Fruit fly (Drosophila melanogaster) whole organism, embryonic: ENCODE measurements around the gene CG12945.

Experiments used
- Abd-B ChIP-seq: fragments of 200-800 bp; sonication (Bioruptor generic); optimal IDR thresholded peaks from 2 replicates; lab custom pipeline; 2018; ENCODE audit warnings: missing biosample characterization, mild to moderate bottlenecking, missing genetic modification characterization, moderate library complexity
- Ada2b ChIP-seq: fragments of 200-800 bp; sonication (Bioruptor generic); IDR thresholded peaks from 2 replicates; pipeline ENCODE4 v1.3.6; 2022; ENCODE audit warnings: missing biosample characterization, missing genetic modification characterization
- Bteb2 ChIP-seq: fragments of 200-800 bp; sonication (Bioruptor generic); optimal IDR thresholded peaks from 2 replicates; lab custom pipeline; 2016; ENCODE audit warnings: missing biosample characterization, missing genetic modification characterization
- CG10543 ChIP-seq: fragments of 200-800 bp; sonication (Bioruptor generic); optimal IDR thresholded peaks from 3 replicates; lab custom pipeline; 2017; ENCODE audit warnings: missing biosample characterization, mild to moderate bottlenecking, missing genetic modification characterization, moderate library complexity
- CG10959 ChIP-seq: fragments of 200-800 bp; sonication (Bioruptor generic); IDR thresholded peaks from 2 replicates; pipeline ENCODE4 v1.3.6; 2022; ENCODE audit warnings: missing biosample characterization, missing genetic modification characterization
- CG11456 ChIP-seq: fragments of 200-800 bp; sonication (Bioruptor generic); IDR thresholded peaks from 3 replicates; pipeline ENCODE4 v1.3.6; 2022; ENCODE audit warnings: missing biosample characterization, missing genetic modification characterization
- CG11696 ChIP-seq: fragments of 200-800 bp; sonication (Bioruptor generic); IDR thresholded peaks from 2 replicates; pipeline ENCODE4 v1.3.6; 2022; ENCODE audit warnings: missing biosample characterization, missing genetic modification characterization
- CG13296 ChIP-seq: fragments of 200-800 bp; sonication (Bioruptor generic); optimal IDR thresholded peaks from 3 replicates; lab custom pipeline; 2018; ENCODE audit warnings: missing biosample characterization, mild to moderate bottlenecking, missing genetic modification characterization
- CG1529 ChIP-seq: fragments of 200-800 bp; sonication (Bioruptor generic); optimal IDR thresholded peaks from 3 replicates; lab custom pipeline; 2018; ENCODE audit warnings: missing biosample characterization, missing genetic modification characterization
- CG34376 ChIP-seq: fragments of 200-800 bp; sonication (Bioruptor generic); optimal IDR thresholded peaks from 2 replicates; lab custom pipeline; 2018; ENCODE audit warnings: missing biosample characterization, mild to moderate bottlenecking, missing genetic modification characterization
- CG3838 ChIP-seq: fragments of 200-800 bp; sonication (Bioruptor generic); optimal IDR thresholded peaks from 3 replicates; lab custom pipeline; 2016; ENCODE audit warnings: missing biosample characterization, missing genetic modification characterization
- CG3995 ChIP-seq: fragments of 200-800 bp; sonication (Bioruptor generic); optimal IDR thresholded peaks from 3 replicates; lab custom pipeline; 2016; ENCODE audit warnings: missing biosample characterization, missing genetic modification characterization
- CG4404 ChIP-seq: fragments of 200-800 bp; sonication (Bioruptor generic); IDR thresholded peaks from 2 replicates; pipeline ENCODE4 v1.3.6; 2022; ENCODE audit warnings: missing biosample characterization, missing genetic modification characterization
- CG4730 ChIP-seq: fragments of 200-800 bp; sonication (Bioruptor generic); IDR thresholded peaks from 2 replicates; pipeline ENCODE4 v1.3.6; 2022; ENCODE audit warnings: missing biosample characterization, missing genetic modification characterization
- CG5953 ChIP-seq: fragments of 200-800 bp; sonication (Bioruptor generic); IDR thresholded peaks from 2 replicates; pipeline ENCODE4 v1.3.6; 2022; ENCODE audit warnings: missing biosample characterization, missing genetic modification characterization
- CG6254 ChIP-seq: fragments of 200-800 bp; sonication (Bioruptor generic); optimal IDR thresholded peaks from 3 replicates; lab custom pipeline; 2017; ENCODE audit warnings: mild to moderate bottlenecking, missing biosample characterization, missing genetic modification reagents, missing genetic modification characterization
- CG7928 ChIP-seq: fragments of 200-800 bp; sonication (Bioruptor generic); optimal IDR thresholded peaks from 2 replicates; lab custom pipeline; 2017; ENCODE audit warnings: missing biosample characterization, mild to moderate bottlenecking, missing genetic modification characterization
- CG8281 ChIP-seq: fragments of 200-800 bp; sonication (Bioruptor generic); optimal IDR thresholded peaks from 2 replicates; lab custom pipeline; 2018; ENCODE audit warnings: missing biosample characterization, mild to moderate bottlenecking, missing genetic modification characterization, moderate library complexity
- CG8765 ChIP-seq: fragments of 200-800 bp; sonication (Bioruptor generic); IDR thresholded peaks from 2 replicates; pipeline ENCODE4 v1.3.6; 2022; ENCODE audit warnings: missing biosample characterization, missing genetic modification characterization
- CG9609 ChIP-seq: fragments of 200-800 bp; sonication (Bioruptor generic); optimal IDR thresholded peaks from 3 replicates; lab custom pipeline; 2016; ENCODE audit warnings: missing biosample characterization, missing genetic modification characterization
- CG9817 ChIP-seq: fragments of 200-800 bp; sonication (Bioruptor generic); optimal IDR thresholded peaks from 2 replicates; lab custom pipeline; 2018; ENCODE audit warnings: missing biosample characterization, mild to moderate bottlenecking, missing genetic modification characterization, moderate library complexity
- CoRest ChIP-seq: fragments of 200-800 bp; sonication (Bioruptor generic); optimal IDR thresholded peaks from 3 replicates; lab custom pipeline; 2018; ENCODE audit warnings: missing biosample characterization, mild to moderate bottlenecking, missing genetic modification characterization, moderate library complexity
- D19B ChIP-seq: fragments of 200-800 bp; sonication (Bioruptor generic); optimal IDR thresholded peaks from 2 replicates; lab custom pipeline; 2017; ENCODE audit warnings: missing biosample characterization, mild to moderate bottlenecking, missing genetic modification characterization
- Dbx ChIP-seq: fragments of 200-800 bp; sonication (Bioruptor generic); IDR thresholded peaks from 3 replicates; pipeline ENCODE4 v1.3.6; 2022; ENCODE audit warnings: missing biosample characterization, missing genetic modification characterization
- Dip3 ChIP-seq: fragments of 200-800 bp; sonication (Bioruptor generic); optimal IDR thresholded peaks from 3 replicates; lab custom pipeline; 2016; ENCODE audit warnings: missing biosample characterization, missing genetic modification characterization
- Dref ChIP-seq: fragments of 200-800 bp; sonication (Bioruptor generic); IDR thresholded peaks from 2 replicates; pipeline ENCODE4 v1.3.6; 2022; ENCODE audit warnings: missing biosample characterization, missing genetic modification characterization
- Ets97D ChIP-seq: fragments of 200-800 bp; sonication (Bioruptor generic); optimal IDR thresholded peaks from 3 replicates; lab custom pipeline; 2016; ENCODE audit warnings: missing biosample characterization, missing genetic modification characterization
- Gsc ChIP-seq: fragments of 200-800 bp; sonication (Bioruptor generic); IDR thresholded peaks from 2 replicates; pipeline ENCODE4 v1.3.6; 2022; ENCODE audit warnings: missing biosample characterization, missing genetic modification characterization
- HLHmδ ChIP-seq: fragments of 200-800 bp; sonication (Bioruptor generic); optimal IDR thresholded peaks from 2 replicates; lab custom pipeline; 2018; ENCODE audit warnings: missing biosample characterization, mild to moderate bottlenecking, missing genetic modification characterization, moderate library complexity
- Hey ChIP-seq: fragments of 200-800 bp; sonication (Bioruptor generic); optimal IDR thresholded peaks from 3 replicates; lab custom pipeline; 2018; ENCODE audit warnings: missing biosample characterization, mild to moderate bottlenecking, missing genetic modification characterization
- Kr ChIP-seq: fragments of 200-800 bp; sonication (Bioruptor generic); optimal IDR thresholded peaks from 2 replicates; lab custom pipeline; 2017; ENCODE audit warnings: missing biosample characterization, mild to moderate bottlenecking, missing genetic modification characterization
- Lpt ChIP-seq: fragments of >200 bp; optimal IDR thresholded peaks from 2 replicates; lab custom pipeline; 2018; ENCODE audit warnings: missing biosample characterization, missing genetic modification characterization
- MTF-1 ChIP-seq: fragments of 200-800 bp; sonication (Bioruptor generic); optimal IDR thresholded peaks from 2 replicates; lab custom pipeline; 2018; ENCODE audit warnings: missing biosample characterization, mild to moderate bottlenecking, missing genetic modification characterization, borderline replicate concordance
- Myb ChIP-seq: fragments of 200-800 bp; sonication (Bioruptor generic); optimal IDR thresholded peaks from 2 replicates; lab custom pipeline; 2016; ENCODE audit warnings: missing biosample characterization, missing genetic modification characterization
- NfI ChIP-seq: fragments of 200-800 bp; sonication (Bioruptor generic); optimal IDR thresholded peaks from 3 replicates; lab custom pipeline; 2018; ENCODE audit warnings: missing biosample characterization, mild to moderate bottlenecking, missing genetic modification characterization, moderate library complexity
- Ssrp ChIP-seq: fragments of 200-800 bp; sonication (Bioruptor generic); optimal IDR thresholded peaks from 2 replicates; lab custom pipeline; 2018; ENCODE audit warnings: missing biosample characterization, mild to moderate bottlenecking, missing genetic modification characterization, moderate library complexity
- ase ChIP-seq: fragments of 200-800 bp; sonication (Bioruptor generic); IDR thresholded peaks from 3 replicates; pipeline ENCODE4 v1.3.6; 2022; ENCODE audit warnings: missing biosample characterization, missing genetic modification characterization
- bowl ChIP-seq: fragments of 200-800 bp; sonication (Bioruptor generic); IDR thresholded peaks from 2 replicates; pipeline ENCODE4 v1.3.6; 2022; ENCODE audit warnings: missing biosample characterization, missing genetic modification characterization
- danr ChIP-seq: fragments of 200-800 bp; sonication (Bioruptor generic); IDR thresholded peaks from 2 replicates; pipeline ENCODE4 v1.3.6; 2022; ENCODE audit warnings: missing biosample characterization, missing genetic modification characterization
- dimm ChIP-seq: fragments of 200-800 bp; sonication (Bioruptor generic); IDR thresholded peaks from 2 replicates; pipeline ENCODE4 v1.3.6; 2022; ENCODE audit warnings: missing biosample characterization, missing genetic modification characterization
- dmrt99B ChIP-seq: fragments of 200-800 bp; sonication (Bioruptor generic); optimal IDR thresholded peaks from 2 replicates; lab custom pipeline; 2018; ENCODE audit warnings: missing biosample characterization, mild to moderate bottlenecking, missing genetic modification characterization, moderate library complexity
- en ChIP-seq: fragments of 200-800 bp; sonication (Bioruptor generic); optimal IDR thresholded peaks from 2 replicates; lab custom pipeline; 2016; ENCODE audit warnings: missing biosample characterization, missing genetic modification characterization
- gt ChIP-seq: fragments of 200-800 bp; sonication (Bioruptor generic); IDR thresholded peaks from 2 replicates; pipeline ENCODE4 v1.3.6; 2022; ENCODE audit warnings: missing biosample characterization, missing genetic modification characterization
- lbe ChIP-seq: fragments of 200-800 bp; sonication (Bioruptor generic); optimal IDR thresholded peaks from 2 replicates; lab custom pipeline; 2016; ENCODE audit warnings: missing biosample characterization, mild to moderate bottlenecking, missing genetic modification characterization
- nerfin-1 ChIP-seq: fragments of 200-800 bp; sonication (Bioruptor generic); optimal IDR thresholded peaks from 3 replicates; lab custom pipeline; 2019; ENCODE audit warnings: missing biosample characterization, mild to moderate bottlenecking, missing genetic modification characterization, moderate library complexity
- org-1 ChIP-seq: fragments of 200-800 bp; sonication (Bioruptor generic); optimal IDR thresholded peaks from 2 replicates; lab custom pipeline; 2017; ENCODE audit warnings: missing biosample characterization, missing genetic modification characterization
- pb ChIP-seq: fragments of 200-800 bp; sonication (Bioruptor generic); optimal IDR thresholded peaks from 3 replicates; lab custom pipeline; 2016; ENCODE audit warnings: missing biosample characterization, missing genetic modification characterization
- ro ChIP-seq: fragments of 200-800 bp; sonication (Bioruptor generic); IDR thresholded peaks from 2 replicates; pipeline ENCODE4 v1.3.6; 2022; ENCODE audit warnings: missing biosample characterization, missing genetic modification characterization
- stwl ChIP-seq: fragments of 200-800 bp; sonication (Bioruptor generic); optimal IDR thresholded peaks from 3 replicates; lab custom pipeline; 2018; ENCODE audit warnings: missing biosample characterization, mild to moderate bottlenecking, missing genetic modification characterization, moderate library complexity
- tin ChIP-seq: fragments of 200-800 bp; sonication (Bioruptor generic); optimal IDR thresholded peaks from 3 replicates; lab custom pipeline; 2016; ENCODE audit warnings: missing biosample characterization, missing genetic modification characterization
- toy ChIP-seq: fragments of 200-800 bp; sonication (Bioruptor generic); IDR thresholded peaks from 2 replicates; pipeline ENCODE4 v1.3.6; 2022; ENCODE audit warnings: missing biosample characterization, missing genetic modification characterization

CG12945 gene

DNA sequence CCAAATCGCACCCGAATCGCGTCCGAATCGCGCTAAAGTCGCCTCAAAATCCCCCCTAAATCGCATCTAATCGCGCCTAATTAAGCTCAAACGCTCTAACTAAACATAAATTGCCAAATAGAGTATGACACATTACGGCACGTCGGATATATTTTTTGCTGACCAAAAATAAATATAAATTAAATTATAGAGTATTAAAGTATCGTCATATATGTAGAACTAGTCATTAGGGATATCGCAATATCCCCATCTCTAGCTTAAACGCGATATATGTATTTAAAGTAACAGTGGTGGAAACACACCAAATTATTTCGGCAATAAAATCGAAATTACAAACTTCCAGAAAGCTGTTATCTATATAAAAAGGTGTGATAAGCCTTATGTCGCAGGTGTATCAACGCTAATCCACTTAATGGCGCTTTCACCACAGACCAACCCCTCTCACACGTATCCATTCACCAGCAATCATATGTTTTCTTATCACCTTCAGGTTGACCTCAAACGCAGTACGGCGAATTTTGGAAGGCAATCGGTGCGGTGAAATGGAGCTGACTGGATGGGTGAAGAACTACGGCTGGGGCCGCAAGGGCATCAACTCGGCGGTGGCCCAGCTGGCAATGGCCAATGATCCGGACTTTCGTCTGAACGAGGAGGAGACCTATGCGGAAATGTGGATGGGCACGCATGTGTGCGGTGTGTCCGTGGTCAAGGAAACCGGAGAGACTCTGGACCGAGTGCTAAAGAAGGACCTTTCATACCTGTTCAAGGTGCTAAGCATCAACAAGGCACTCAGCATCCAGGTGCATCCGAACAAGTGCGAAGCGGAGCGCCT lies 31.4 kb downstream of the CG12945 start, which contains the start of gene Mpi (continued):
- no peak for TF ChIP-seq Ets97D (GFP tag; lab: Kevin White, UChicago)
- TF ChIP-seq Dbx (GFP tag; lab: Robert Waterston, UW): 0 out of 3 replicates have a peak, but pooled peaks have one; percentile 3
- no peak for TF ChIP-seq Lpt
- TF ChIP-seq Myb: no peak
- TF ChIP-seq Hey: no peak
- no peak for TF ChIP-seq Dip3 (GFP tag; lab: Kevin White, UChicago)
- no peak for TF ChIP-seq CG7928 (GFP tag; lab: Kevin White, UChicago)
- no peak for TF ChIP-seq CG3838 (GFP tag; lab: Kevin White, UChicago)
- no peak for TF ChIP-seq Bteb2
- no peak for TF ChIP-seq pb (GFP tag; lab: Kevin White, UChicago)
- TF ChIP-seq CoRest (tag; lab: Kevin White, UChicago): peak; percentile 40
- no peak for TF ChIP-seq CG6254 (GFP tag; lab: Kevin White, UChicago)
- TF ChIP-seq Gsc (GFP tag; lab: Robert Waterston, UW): no peak
- TF ChIP-seq CG4730 (GFP tag; lab: Robert Waterston, UW): no peak
- peak; percentile 8 for TF ChIP-seq nerfin-1 (tag; lab: Kevin White, UChicago)
- TF ChIP-seq toy (GFP tag; lab: Robert Waterston, UW): no peak
- TF ChIP-seq lbe (GFP tag; lab: Kevin White, UChicago): peak; percentile 51
- no peak for TF ChIP-seq CG4404 (GFP tag; lab: Robert Waterston, UW)
- peak; percentile 29 for TF ChIP-seq CG13296 (GFP tag; lab: Kevin White, UChicago)
- no peak for TF ChIP-seq D19B (GFP tag; lab: Kevin White, UChicago)
- TF ChIP-seq NfI: no peak
- TF ChIP-seq CG10959: no peak
- TF ChIP-seq ase (GFP tag; lab: Robert Waterston, UW): no peak
- TF ChIP-seq danr: no peak
- TF ChIP-seq Abd-B (GFP tag; lab: Kevin White, UChicago): no peak
- TF ChIP-seq stwl (tag; lab: Kevin White, UChicago): peak; percentile 41
- TF ChIP-seq bowl (GFP tag; lab: Robert Waterston, UW): no peak
- peak; percentile 62 for TF ChIP-seq Dref (GFP tag; lab: Robert Waterston, UW)
- peak; percentile 25 for TF ChIP-seq CG10543 (GFP tag; lab: Kevin White, UChicago)
- peak; percentile 82 for TF ChIP-seq CG3995 (GFP tag; lab: Kevin White, UChicago)
- TF ChIP-seq org-1 (GFP tag; lab: Kevin White, UChicago): no peak
- TF ChIP-seq Ada2b (GFP tag; lab: Robert Waterston, UW): no peak
- no peak for TF ChIP-seq MTF-1 (GFP tag; lab: Kevin White, UChicago)
- TF ChIP-seq ro (GFP tag; lab: Robert Waterston, UW): no peak
- TF ChIP-seq CG9817: peak; percentile 8
- TF ChIP-seq CG8281 (tag; lab: Kevin White, UChicago): no peak
- TF ChIP-seq CG5953: no peak
- no peak for TF ChIP-seq HLHmδ (GFP tag; lab: Kevin White, UChicago)
- TF ChIP-seq CG34376 (GFP tag; lab: Kevin White, UChicago): peak; percentile 56
- TF ChIP-seq CG1529 (GFP tag; lab: Kevin White, UChicago): no peak
- no peak for TF ChIP-seq CG11456 (GFP tag; lab: Robert Waterston, UW)
- no peak for TF ChIP-seq CG9609 (GFP tag; lab: Kevin White, UChicago)
- no peak for TF ChIP-seq gt (GFP tag; lab: Robert Waterston, UW)
- TF ChIP-seq Ssrp: no peak
- no peak for TF ChIP-seq CG8765
- TF ChIP-seq CG11696 (GFP tag; lab: Robert Waterston, UW): no peak
- no peak for TF ChIP-seq dmrt99B (tag; lab: Kevin White, UChicago)
- no peak for TF ChIP-seq Kr
- TF ChIP-seq en (GFP tag; lab: Kevin White, UChicago): no peak
- TF ChIP-seq dimm (GFP tag; lab: Robert Waterston, UW): no peak
- no peak for TF ChIP-seq tin
